Fruit fly (Drosophila melanogaster) whole organism, wandering third instar larva: ENCODE data around the gene CG42337.

Experiments used
- CG32264 ChIP-seq: fragments of 200-800 bp; sonication (Bioruptor generic); optimal IDR thresholded peaks from 2 replicates; lab custom pipeline; 2016; ENCODE audit warnings: missing biosample characterization, missing genetic modification characterization
- CG9705 ChIP-seq: fragments of 200-800 bp; sonication (Bioruptor generic); optimal IDR thresholded peaks from 2 replicates; lab custom pipeline; 2018; ENCODE audit warnings: missing biosample characterization, mild to moderate bottlenecking, missing genetic modification characterization
- CrebA ChIP-seq: fragments of 200-800 bp; sonication (Bioruptor generic); optimal IDR thresholded peaks from 2 replicates; lab custom pipeline; 2016; ENCODE audit warnings: missing biosample characterization, mild to moderate bottlenecking, missing genetic modification characterization, borderline replicate concordance
- Dfd ChIP-seq: fragments of >200 bp; optimal IDR thresholded peaks from 2 replicates; lab custom pipeline; 2017; ENCODE audit warnings: missing biosample characterization, missing genetic modification characterization
- Dif ChIP-seq: fragments of 200-275, 200-300 bp; sonication (Bioruptor generic); optimal IDR thresholded peaks from 2 replicates; lab custom pipeline; 2018; ENCODE audit warnings: missing biosample characterization, missing genetic modification characterization; ENCODE audit not compliant: partially characterized antibody
- HLH106 ChIP-seq: fragments of 200-800 bp; optimal IDR thresholded peaks from 3 replicates; lab custom pipeline; 2019; ENCODE audit warnings: missing biosample characterization, mild to moderate bottlenecking, missing genetic modification characterization, moderate library complexity
- Hnf4 ChIP-seq: fragments of 200-800 bp; sonication (Bioruptor generic); optimal IDR thresholded peaks from 2 replicates; lab custom pipeline; 2016; ENCODE audit warnings: missing biosample characterization, mild to moderate bottlenecking, missing genetic modification characterization
- Hr78 ChIP-seq: fragments of >200 bp; optimal IDR thresholded peaks from 2 replicates; lab custom pipeline; 2017; ENCODE audit warnings: missing biosample characterization, missing genetic modification characterization
- Hr83 ChIP-seq: fragments of 200-300 bp; sonication (Bioruptor generic); optimal IDR thresholded peaks from 2 replicates; lab custom pipeline; 2016; ENCODE audit warnings: missing biosample characterization, mild to moderate bottlenecking, missing genetic modification characterization, moderate library complexity; ENCODE audit not compliant: poor library complexity, severe bottlenecking
- Jra ChIP-seq: sonication (Bioruptor generic); optimal IDR thresholded peaks from 2 replicates; lab custom pipeline; 2016; ENCODE audit warnings: missing biosample characterization, missing genetic modification characterization
- Myc ChIP-seq: fragments of >200 bp; optimal IDR thresholded peaks from 2 replicates; lab custom pipeline; 2017
- OdsH ChIP-seq: fragments of 200-800 bp; sonication (Bioruptor generic); optimal IDR thresholded peaks from 2 replicates; lab custom pipeline; 2016; ENCODE audit warnings: missing biosample characterization, mild to moderate bottlenecking, missing genetic modification characterization
- Rel ChIP-seq, 2 experiments: fragments of 200-800 bp; sonication (Bioruptor generic) in 1 of 2; optimal IDR thresholded peaks; 2 replicates in 1 of 2; 3 replicates in 1 of 2; lab custom pipeline; 2016 to 2019; ENCODE audit warnings: mild to moderate bottlenecking in 2 of 2, missing biosample characterization in 2 of 2, missing genetic modification characterization in 2 of 2, moderate library complexity in 1 of 2
- Sp1 ChIP-seq: fragments of 200-800 bp; sonication (Bioruptor generic); optimal IDR thresholded peaks from 3 replicates; lab custom pipeline; 2019; ENCODE audit warnings: missing biosample characterization, mild to moderate bottlenecking, missing genetic modification characterization, moderate library complexity
- Vsx2 ChIP-seq: fragments of 200-300, 225-300 bp; sonication (Bioruptor generic); optimal IDR thresholded peaks from 2 replicates; lab custom pipeline; 2018; ENCODE audit warnings: missing biosample characterization, missing genetic modification characterization; ENCODE audit not compliant: partially characterized antibody
- brk ChIP-seq: fragments of 200-800 bp; sonication (Bioruptor generic); optimal IDR thresholded peaks from 2 replicates; lab custom pipeline; 2016; ENCODE audit warnings: missing biosample characterization, mild to moderate bottlenecking, missing genetic modification characterization
- dl ChIP-seq, 2 experiments: fragments of 175-275, 200-275 bp in 1 of 2; fragments of 200-275 bp in 1 of 2; sonication (Bioruptor generic); optimal IDR thresholded peaks; lab custom pipeline; 2018; ENCODE audit warnings: mild to moderate bottlenecking in 2 of 2, missing biosample characterization in 2 of 2, missing genetic modification characterization in 2 of 2, moderate library complexity in 2 of 2; ENCODE audit not compliant: partially characterized antibody in 2 of 2, insufficient read depth in 1 of 2
- dmrt93B ChIP-seq: fragments of 200-800 bp; sonication (Bioruptor generic); optimal IDR thresholded peaks from 2 replicates; lab custom pipeline; 2018; ENCODE audit warnings: missing biosample characterization, mild to moderate bottlenecking, missing genetic modification characterization
- dsf ChIP-seq: sonication (Bioruptor generic); optimal IDR thresholded peaks from 2 replicates; lab custom pipeline; 2016; ENCODE audit warnings: missing biosample characterization, missing genetic modification characterization, borderline replicate concordance
- foxo ChIP-seq, 2 experiments: fragments of 200-800 bp; sonication (Bioruptor generic); optimal IDR thresholded peaks; 2 replicates in 1 of 2; 3 replicates in 1 of 2; lab custom pipeline; 2016 to 2017; ENCODE audit warnings: missing biosample characterization in 2 of 2, missing genetic modification characterization in 2 of 2
- fru ChIP-seq: fragments of 200-800 bp; sonication (Bioruptor generic); optimal IDR thresholded peaks from 3 replicates; lab custom pipeline; 2016; ENCODE audit warnings: missing biosample characterization, mild to moderate bottlenecking, missing genetic modification characterization
- lola ChIP-seq: fragments of >200 bp; optimal IDR thresholded peaks from 2 replicates; lab custom pipeline; 2017; ENCODE audit warnings: missing biosample characterization, missing genetic modification characterization
- pan ChIP-seq: fragments of >200 bp; optimal IDR thresholded peaks from 2 replicates; lab custom pipeline; 2017
- psq ChIP-seq: fragments of 200-800 bp; sonication (Bioruptor generic); optimal IDR thresholded peaks from 3 replicates; lab custom pipeline; 2017; ENCODE audit warnings: missing biosample characterization, mild to moderate bottlenecking, missing genetic modification characterization, moderate library complexity
- rgr ChIP-seq: fragments of 200-800 bp; sonication (Bioruptor generic); optimal IDR thresholded peaks from 3 replicates; lab custom pipeline; 2016; ENCODE audit warnings: missing biosample characterization, mild to moderate bottlenecking, missing genetic modification characterization
- sage ChIP-seq: fragments of 200-800 bp; sonication (Bioruptor generic); optimal IDR thresholded peaks from 2 replicates; lab custom pipeline; 2016; ENCODE audit warnings: missing biosample characterization, mild to moderate bottlenecking, missing genetic modification characterization
- sv ChIP-seq: fragments of 200-800 bp; sonication (Bioruptor generic); optimal IDR thresholded peaks from 3 replicates; lab custom pipeline; 2016; ENCODE audit warnings: missing biosample characterization, missing genetic modification characterization
- tai ChIP-seq: sonication (Bioruptor generic); optimal IDR thresholded peaks from 2 replicates; lab custom pipeline; 2016; ENCODE audit warnings: missing biosample characterization, missing genetic modification characterization
- usp ChIP-seq: fragments of >200 bp; optimal IDR thresholded peaks from 2 replicates; lab custom pipeline; 2017; ENCODE audit warnings: missing biosample characterization, missing genetic modification characterization
- woc ChIP-seq: sonication (Bioruptor generic); optimal IDR thresholded peaks from 2 replicates; lab custom pipeline; 2016; ENCODE audit warnings: missing biosample characterization, mild to moderate bottlenecking, missing genetic modification characterization

CG42337 gene

dm6 chr3L:21224274-21224673 is 31.1 kb upstream of the CG42337 start:
- no peak for TF ChIP-seq pan (lab: Kevin White, UChicago)
- TF ChIP-seq sv (GFP tag; lab: Kevin White, UChicago): no peak
- TF ChIP-seq Jra (GFP tag; lab: Kevin White, UChicago): no peak
- TF ChIP-seq usp (GFP tag; lab: Kevin White, UChicago): no peak
- TF ChIP-seq rgr (GFP tag; lab: Kevin White, UChicago): no peak
- TF ChIP-seq fru: no peak
- no peak for TF ChIP-seq dl (GFP tag; optimal IDR thresholded peaks at IDR 0.05; lab: Kevin White, UChicago; ENCODE audit: insufficient read depth in 1 of 2, partially characterized antibody in 2 of 2)
- no peak for TF ChIP-seq Hr78 (GFP tag; lab: Kevin White, UChicago)
- no peak for TF ChIP-seq psq
- TF ChIP-seq Dfd (GFP tag; lab: Kevin White, UChicago): no peak
- TF ChIP-seq sage (GFP tag; lab: Kevin White, UChicago): no peak
- no peak for TF ChIP-seq Hnf4 (GFP tag; lab: Kevin White, UChicago)
- TF ChIP-seq CG9705 (GFP tag; lab: Kevin White, UChicago): no peak
- TF ChIP-seq Myc (lab: Kevin White, UChicago): no peak
- no peak for TF ChIP-seq Sp1 (GFP tag; lab: Kevin White, UChicago)
- TF ChIP-seq Vsx2 (GFP tag; lab: Kevin White, UChicago): no peak
- TF ChIP-seq foxo (GFP tag; optimal IDR thresholded peaks at IDR 0.05; lab: Kevin White, UChicago): no peak

dm6 chr3L:21223268-21223667 is 30.1 kb upstream of the CG42337 start:
- TF ChIP-seq Hr83 (no peak), Dif (GFP tag; lab: Kevin White, UChicago) (no peak), dmrt93B (GFP tag; lab: Kevin White, UChicago) (no peak), CrebA (GFP tag; lab: Kevin White, UChicago) (no peak), lola (GFP tag; lab: Kevin White, UChicago) (no peak), sage (GFP tag; lab: Kevin White, UChicago) (no peak), woc (GFP tag; lab: Kevin White, UChicago) (no peak), dsf (no peak)

- TF ChIP-seq HLH106 (tag; lab: Kevin White, UChicago): no peak
- TF ChIP-seq Myc (lab: Kevin White, UChicago): no peak
- no peak for TF ChIP-seq Hr78 (GFP tag; lab: Kevin White, UChicago)
Measured at dm6 chr3L:21220100-21220499, 26.9 kb upstream of the CG42337 start, which contains the start of gene CG43219. Gene CG43219 (plus strand): TSS chr3L:21220400.

DNA sequence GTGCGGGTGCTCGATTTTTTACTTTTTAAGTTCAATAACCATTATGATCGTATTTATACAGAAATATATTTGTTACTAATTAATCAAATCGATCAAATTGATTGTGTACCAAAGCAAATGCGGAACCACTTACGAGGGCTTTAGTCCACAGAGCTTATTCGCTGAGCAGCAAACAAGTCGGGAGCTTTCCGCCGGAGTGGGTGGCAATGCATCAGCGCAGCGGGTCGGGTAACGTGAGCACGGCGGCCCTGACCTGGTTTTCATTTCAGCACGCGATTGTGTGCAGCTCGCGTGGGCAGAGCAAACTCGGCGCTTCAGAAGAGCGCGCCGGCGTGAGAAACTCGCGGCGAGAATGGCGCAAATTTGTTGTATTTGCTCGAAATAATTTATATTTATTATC is 26.0 kb upstream of the CG42337 start:
- TF ChIP-seq Hr78 (GFP tag; lab: Kevin White, UChicago) (no peak), OdsH (GFP tag; lab: Kevin White, UChicago) (no peak)
- TF ChIP-seq, all 38 proteins: peak for 0

DNA sequence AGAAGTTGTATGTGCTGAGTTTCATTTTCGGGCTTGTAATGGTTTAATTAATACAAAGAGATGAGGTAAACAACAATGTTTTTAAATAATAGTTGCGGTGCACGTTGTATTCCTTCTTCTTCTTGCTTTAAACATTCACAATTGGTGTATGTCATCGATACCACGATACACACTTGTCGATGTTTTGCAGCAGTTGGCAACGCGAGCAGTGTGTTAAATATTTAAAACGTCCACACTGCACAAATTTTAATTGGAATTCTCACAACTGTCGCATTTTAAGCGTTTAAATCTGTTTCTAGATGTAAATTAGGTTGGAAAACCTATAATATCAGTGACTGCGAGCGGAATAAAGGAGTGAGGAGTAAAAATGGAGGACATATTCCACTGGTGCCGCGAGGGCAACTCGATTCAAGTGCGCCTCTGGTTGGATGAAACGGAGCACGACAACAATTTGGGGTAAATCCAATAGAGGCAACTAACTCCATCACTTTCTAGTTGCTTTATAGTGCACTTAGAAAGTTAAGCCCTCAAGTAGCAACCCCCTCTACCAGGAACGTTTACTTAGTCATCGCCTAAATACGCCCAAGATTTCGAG is 23.6 kb upstream of the CG42337 start, which contains the start of the genes Trmt112 and Ilk:
Gene Trmt112, minus strand, starts transcription at position 143 of the 595 bp plus-strand sequence.
Gene Ilk, plus strand, starts transcription at position 205 of the 595 bp plus-strand sequence.
- no peak for TF ChIP-seq CG32264 (GFP tag; lab: Kevin White, UChicago)
- TF ChIP-seq tai (GFP tag; lab: Kevin White, UChicago): no peak
- TF ChIP-seq Rel (GFP tag; optimal IDR thresholded peaks at IDR 0.05; lab: Kevin White, UChicago): no peak
- TF ChIP-seq Rel (tag; optimal IDR thresholded peaks at IDR 0.05; lab: Kevin White, UChicago): peak; percentile 37
- TF ChIP-seq Vsx2 (GFP tag; lab: Kevin White, UChicago): no peak
- no peak for TF ChIP-seq CG9705 (GFP tag; lab: Kevin White, UChicago)
- no peak for TF ChIP-seq brk (GFP tag; lab: Kevin White, UChicago)
- peak; percentile 70 for TF ChIP-seq Myc (lab: Kevin White, UChicago)
- TF ChIP-seq, all 38 proteins: peak for 2
